Fruit fly (Drosophila melanogaster): ENCODE data around the gene Tsp39D.
A peak's percentile ranks its signal among the peaks of the same experiment; 100 is the strongest.

The Tsp39D gene

DNA sequence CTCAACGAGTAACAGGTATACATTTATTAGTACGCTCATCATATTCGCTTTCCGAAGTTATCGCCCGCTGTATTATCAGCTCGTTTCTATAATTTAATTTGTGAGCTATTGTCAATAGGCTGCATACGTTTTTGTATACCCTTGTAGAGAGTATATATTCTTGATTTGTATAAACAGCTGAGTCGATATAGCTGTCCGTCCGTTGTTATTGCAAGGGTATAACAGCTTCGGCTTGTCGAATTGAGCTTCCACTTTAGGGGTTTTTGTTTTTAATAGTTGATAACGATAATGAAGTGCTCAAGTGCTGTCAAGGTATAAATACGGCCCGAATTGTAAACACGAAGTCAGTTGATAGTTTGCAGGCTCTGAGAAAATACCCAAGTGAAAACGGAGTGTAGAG, 26.5 kb downstream of the Tsp39D start, which contains the start of gene CG8665 (continued):
- TF ChIP-seq CG1602 (GFP tag; optimal IDR thresholded peaks at IDR 0.05): no peak
- peak; percentile 81 for TF ChIP-seq GATAe (GFP tag; conservative IDR thresholded peaks at IDR 0.05)
- TF ChIP-seq CG6683 (GFP tag; optimal IDR thresholded peaks at IDR 0.05): no peak
- no peak for TF ChIP-seq cad (GFP tag; optimal IDR thresholded peaks at IDR 0.05)
- TF ChIP-seq Trl (optimal IDR thresholded peaks at IDR 0.05): no peak
- no peak for TF ChIP-seq Trl (GFP tag; optimal IDR thresholded peaks at IDR 0.05)
- TF ChIP-seq trem (tag; optimal IDR thresholded peaks at IDR 0.05): no peak
- TF ChIP-seq CG10654 (GFP tag; optimal IDR thresholded peaks at IDR 0.05): no peak
- peak; percentile 34; the same call in 1 of the 2 replicates for TF ChIP-seq NFAT (GFP tag; IDR thresholded peaks at IDR 0.05)
- TF ChIP-seq CG1647 (GFP tag; optimal IDR thresholded peaks at IDR 0.05): peak; percentile 16
- peak; percentile 53 for TF ChIP-seq CG9817 (tag; optimal IDR thresholded peaks at IDR 0.05)
- peak; percentile 69; the same call in 1 of the 3 replicates for TF ChIP-seq Dbx (GFP tag; IDR thresholded peaks at IDR 0.05)
- no peak for TF ChIP-seq Kr (GFP tag; optimal IDR thresholded peaks at IDR 0.05)
- peak; percentile 27 for TF ChIP-seq lbe (GFP tag; optimal IDR thresholded peaks at IDR 0.05)
- peak; percentile 23 for TF ChIP-seq Hr3 (GFP tag; optimal IDR thresholded peaks at IDR 0.05)
- no peak for TF ChIP-seq aop (GFP tag; IDR thresholded peaks at IDR 0.05)
- TF ChIP-seq CG12071 (GFP tag; optimal IDR thresholded peaks at IDR 0.05): no peak
- TF ChIP-seq CG3995 (GFP tag; optimal IDR thresholded peaks at IDR 0.05): no peak
- peak; percentile 15 for TF ChIP-seq bab2 (GFP tag; optimal IDR thresholded peaks at IDR 0.05)
- no peak for TF ChIP-seq chif (GFP tag; optimal IDR thresholded peaks at IDR 0.05)
- TF ChIP-seq CG18262 (tag; optimal IDR thresholded peaks at IDR 0.05): no peak
- TF ChIP-seq CG11695 (GFP tag; IDR thresholded peaks at IDR 0.05): no peak
- peak; percentile 6 for TF ChIP-seq CG6813 (GFP tag; optimal IDR thresholded peaks at IDR 0.05)
- TF ChIP-seq bsh (GFP tag; optimal IDR thresholded peaks at IDR 0.05): peak in 1 of 2 experiments; percentile 46
- TF ChIP-seq Hr51 (GFP tag; optimal IDR thresholded peaks at IDR 0.05): peak in 1 of 2 experiments; percentile 0
- no peak for TF ChIP-seq CG10321 (GFP tag; IDR thresholded peaks at IDR 0.05)
- peak; percentile 64; the same call in 1 of the 2 replicates for TF ChIP-seq CG14014 (GFP tag; IDR thresholded peaks at IDR 0.05)
- no peak for TF ChIP-seq CG7372 (GFP tag; IDR thresholded peaks at IDR 0.05)
- no peak for TF ChIP-seq NK7.1 (GFP tag; optimal IDR thresholded peaks at IDR 0.05)
- no peak; the same call in 1 of the 2 replicates for TF ChIP-seq CG32532 (GFP tag; IDR thresholded peaks at IDR 0.05)
- TF ChIP-seq NC2α (GFP tag; optimal IDR thresholded peaks at IDR 0.05): peak; percentile 15
- TF ChIP-seq emc (GFP tag; optimal IDR thresholded peaks at IDR 0.05): no peak
- peak; percentile 22 for TF ChIP-seq eyg (GFP tag; optimal IDR thresholded peaks at IDR 0.05)
- TF ChIP-seq CG8765 (GFP tag; IDR thresholded peaks at IDR 0.05): no peak
- peak; percentile 1 for TF ChIP-seq CG11723 (GFP tag; optimal IDR thresholded peaks at IDR 0.05)
- TF ChIP-seq Lhr (GFP tag; optimal IDR thresholded peaks at IDR 0.05): no peak
- TF ChIP-seq CG5953 (GFP tag; IDR thresholded peaks at IDR 0.05): no peak
- no peak for TF ChIP-seq Elba2 (GFP tag; optimal IDR thresholded peaks at IDR 0.05)
- no peak for TF ChIP-seq lmd (GFP tag; IDR thresholded peaks at IDR 0.05)
- TF ChIP-seq Nf-YB (GFP tag; optimal IDR thresholded peaks at IDR 0.05): no peak
- TF ChIP-seq CG17829 (tag; optimal IDR thresholded peaks at IDR 0.05): no peak
- TF ChIP-seq CG4282 (GFP tag; optimal IDR thresholded peaks at IDR 0.05): no peak
- no peak for TF ChIP-seq zf30C (GFP tag; optimal IDR thresholded peaks at IDR 0.05)
- no peak for TF ChIP-seq CG1529 (GFP tag; optimal IDR thresholded peaks at IDR 0.05)
- TF ChIP-seq Bdp1 (GFP tag; optimal IDR thresholded peaks at IDR 0.05): no peak
- no peak for TF ChIP-seq sr (GFP tag; IDR thresholded peaks at IDR 0.05)
- peak; percentile 60 for TF ChIP-seq unpg (GFP tag; optimal IDR thresholded peaks at IDR 0.05)
- TF ChIP-seq repo (GFP tag; optimal IDR thresholded peaks at IDR 0.05): no peak
- TF ChIP-seq Dip2 (GFP tag; IDR thresholded peaks at IDR 0.05): no peak
- no peak for TF ChIP-seq twi (tag; optimal IDR thresholded peaks at IDR 0.05)
- TF ChIP-seq CG17568 (GFP tag; optimal IDR thresholded peaks at IDR 0.05): peak; percentile 51
- no peak for TF ChIP-seq toy (GFP tag; IDR thresholded peaks at IDR 0.05)

All from whole organism, embryonic.